Worm (Caenorhabditis elegans) whole organism, mixed stage, embryonic: ENCODE results near the gene nhr-16.

Experiments
- pha-4 ChIP-seq: fragments of 150-350 bp; optimal IDR thresholded peaks from 2 replicates; lab custom pipeline; 2018; ENCODE audit warnings: missing biosample characterization, missing genetic modification reagents, missing genetic modification characterization
- sptf-1 ChIP-seq: sonication (generic microtip); optimal IDR thresholded peaks from 2 replicates; lab custom pipeline; 2017; ENCODE audit warnings: mild to moderate bottlenecking, missing genetic modification characterization, moderate library complexity, missing compliant biosample characterization
- unc-39 ChIP-seq: fragments of 150-350 bp; optimal IDR thresholded peaks from 2 replicates; lab custom pipeline; 2014; ENCODE audit warnings: missing biosample characterization, missing genetic modification characterization
- unc-62 ChIP-seq: fragments of 150-350 bp; optimal IDR thresholded peaks from 2 replicates; lab custom pipeline; 2014; ENCODE audit warnings: missing biosample characterization, missing genetic modification reagents, missing genetic modification characterization
- ztf-11 ChIP-seq: fragments of 150-350 bp; optimal IDR thresholded peaks from 2 replicates; lab custom pipeline; 2014; ENCODE audit warnings: missing biosample characterization, missing genetic modification characterization

DNA sequence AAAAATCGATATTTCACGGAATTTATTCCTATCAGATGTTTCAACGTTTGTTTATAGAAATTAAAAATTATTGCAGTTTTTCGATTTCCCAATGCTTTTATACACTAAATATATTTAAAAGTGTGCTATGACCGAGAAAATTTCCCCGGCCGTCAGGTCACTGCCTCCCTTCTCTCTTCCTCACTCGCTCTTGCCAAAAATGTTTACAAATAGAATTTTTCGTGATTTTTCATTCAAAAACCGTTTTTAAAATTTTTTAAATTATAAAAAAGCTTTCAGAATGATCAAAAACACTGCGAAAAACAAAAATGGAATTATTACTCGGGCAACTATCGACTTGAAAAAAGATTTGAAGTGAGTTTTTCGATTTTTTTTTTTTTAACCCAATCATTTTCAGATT is 22.2 kb downstream of the nhr-16 start, which contains the start of the genes T12C9.7 and vps-18:
- TF ChIP-seq sptf-1, result no peak
- no peak for TF ChIP-seq unc-39 (tag; lab: Kevin White, UChicago)
- no peak for TF ChIP-seq pha-4
- no peak for TF ChIP-seq ztf-11 (tag; lab: Kevin White, UChicago)
- no peak for TF ChIP-seq unc-62
